Fruit fly (Drosophila melanogaster) whole organism, pupa: ENCODE results near the gene CG13676.

ENCODE experiments used
- CG10348 ChIP-seq: fragments of 200-800 bp; sonication (Bioruptor generic); IDR thresholded peaks from 2 replicates; pipeline ENCODE4 v1.3.6; 2022; ENCODE audit warnings: missing biosample characterization, missing genetic modification characterization
- CG15710 ChIP-seq: fragments of 200-800 bp; sonication (Bioruptor generic); optimal IDR thresholded peaks from 2 replicates; lab custom pipeline; 2018; ENCODE audit warnings: missing biosample characterization, mild to moderate bottlenecking, missing genetic modification characterization, moderate library complexity
- Pif1A ChIP-seq: fragments of 200-800 bp; sonication (Bioruptor generic); optimal IDR thresholded peaks from 3 replicates; lab custom pipeline; 2016; ENCODE audit warnings: missing biosample characterization, missing genetic modification characterization

dm6 chr3L:8191042-8191613 is 39.5 kb upstream of the CG13676 start, which contains the start of gene MED24:
- TF ChIP-seq Pif1A (GFP tag; lab: Kevin White, UChicago) (no peak), CG10348 (GFP tag; lab: Robert Waterston, UW) (no peak), CG15710 (tag; lab: Kevin White, UChicago) (no peak)
